Fruit fly (Drosophila melanogaster): ENCODE data around the gene eyg.

eyg gene

dm6 chr3L:12501249-12501648 lies 33.4 kb upstream of the eyg start, which contains the start of the genes CG10638 and CG10681:
Gene CG10638 (minus strand): TSS chr3L:12501311.
Gene CG10681 (plus strand): TSS chr3L:12501513.
- TF ChIP-seq CG11398 (GFP tag; optimal IDR thresholded peaks at IDR 0.05): no peak
- peak; percentile 16 for TF ChIP-seq CG13624 (GFP tag; optimal IDR thresholded peaks at IDR 0.05)
- peak; percentile 49 for TF ChIP-seq CG8924 (tag; optimal IDR thresholded peaks at IDR 0.05)
- peak; percentile 23 for TF ChIP-seq CG3281 (GFP tag; optimal IDR thresholded peaks at IDR 0.05)
- peak; percentile 28 for TF ChIP-seq tap (tag; optimal IDR thresholded peaks at IDR 0.05)
- no peak for TF ChIP-seq fd64A (GFP tag; optimal IDR thresholded peaks at IDR 0.05)
- no peak for TF ChIP-seq her (GFP tag; optimal IDR thresholded peaks at IDR 0.05)
- TF ChIP-seq CG14667 (GFP tag; IDR thresholded peaks at IDR 0.05): no peak
- TF ChIP-seq CG18476 (GFP tag; optimal IDR thresholded peaks at IDR 0.05): peak; percentile 53
- no peak for TF ChIP-seq ash1 (GFP tag; optimal IDR thresholded peaks at IDR 0.05)
- no peak for TF ChIP-seq Hr39 (optimal IDR thresholded peaks at IDR 0.05)
- TF ChIP-seq CG17802 (tag; optimal IDR thresholded peaks at IDR 0.05): no peak
- no peak for TF ChIP-seq CG17912 (GFP tag; optimal IDR thresholded peaks at IDR 0.05)
- no peak for TF ChIP-seq Kr (GFP tag; optimal IDR thresholded peaks at IDR 0.05)
- no peak for TF ChIP-seq CG4328 (GFP tag; optimal IDR thresholded peaks at IDR 0.05)
- TF ChIP-seq CG7556 (GFP tag; optimal IDR thresholded peaks at IDR 0.05): peak; percentile 17
- TF ChIP-seq maf-S (GFP tag; optimal IDR thresholded peaks at IDR 0.05): no peak
- peak; percentile 40 for TF ChIP-seq scrt (GFP tag; optimal IDR thresholded peaks at IDR 0.05)
- TF ChIP-seq CG11456 (GFP tag; IDR thresholded peaks at IDR 0.05): no peak
- TF ChIP-seq zfh2 (GFP tag; optimal IDR thresholded peaks at IDR 0.05): peak; percentile 11
- peak; percentile 56 for TF ChIP-seq Vsx1 (GFP tag; optimal IDR thresholded peaks at IDR 0.05)
- TF ChIP-seq CG16863 (GFP tag; optimal IDR thresholded peaks at IDR 0.05): peak; percentile 18
- TF ChIP-seq Ada2b (GFP tag; IDR thresholded peaks at IDR 0.05): no peak
- no peak for TF ChIP-seq yki (optimal IDR thresholded peaks at IDR 0.05)
- peak; percentile 97 for TF ChIP-seq sqz (GFP tag; optimal IDR thresholded peaks at IDR 0.05)
- no peak for TF ChIP-seq Poxn (GFP tag; IDR thresholded peaks at IDR 0.05)
- no peak for TF ChIP-seq hbn (GFP tag; IDR thresholded peaks at IDR 0.05; ENCODE audit: partially characterized antibody)
- TF ChIP-seq CG3726 (GFP tag; IDR thresholded peaks at IDR 0.05): no peak
- TF ChIP-seq sens-2 (GFP tag; IDR thresholded peaks at IDR 0.05): no peak
- TF ChIP-seq CG10565 (GFP tag; optimal IDR thresholded peaks at IDR 0.05): no peak
- TF ChIP-seq HHEX (GFP tag; optimal IDR thresholded peaks at IDR 0.05): no peak
- peak; percentile 30 for TF ChIP-seq CG18011 (GFP tag; optimal IDR thresholded peaks at IDR 0.05)
- peak; percentile 5 for TF ChIP-seq vfl (GFP tag; optimal IDR thresholded peaks at IDR 0.05)
- no peak for TF ChIP-seq fd96Cb (tag; optimal IDR thresholded peaks at IDR 0.05)
- TF ChIP-seq CG14860 (GFP tag; IDR thresholded peaks at IDR 0.05; ENCODE audit: partially characterized antibody): no peak
- peak; percentile 43 for TF ChIP-seq B-H2 (GFP tag; optimal IDR thresholded peaks at IDR 0.05)
- no peak for TF ChIP-seq MESR4 (GFP tag; optimal IDR thresholded peaks at IDR 0.05)
- TF ChIP-seq zen (tag; optimal IDR thresholded peaks at IDR 0.05): peak; percentile 8
- TF ChIP-seq org-1 (GFP tag; optimal IDR thresholded peaks at IDR 0.05): no peak
- TF ChIP-seq Scr (GFP tag; IDR thresholded peaks at IDR 0.05; ENCODE audit: partially characterized antibody): 0 out of 2 replicates have a peak, but pooled peaks have one; percentile 11
- TF ChIP-seq Ptx1 (GFP tag; IDR thresholded peaks at IDR 0.05): 0 out of 2 replicates have a peak, but pooled peaks have one; percentile 16
- peak; percentile 9 for TF ChIP-seq CG10543 (GFP tag; optimal IDR thresholded peaks at IDR 0.05)
- peak; percentile 55 for TF ChIP-seq nmo (GFP tag; optimal IDR thresholded peaks at IDR 0.05)
- no peak for TF ChIP-seq CG7987 (GFP tag; optimal IDR thresholded peaks at IDR 0.05)
- no peak for TF ChIP-seq kah (GFP tag; optimal IDR thresholded peaks at IDR 0.05)
- no peak for TF ChIP-seq D19B (GFP tag; optimal IDR thresholded peaks at IDR 0.05)
- peak; percentile 59 for TF ChIP-seq gcm (GFP tag; optimal IDR thresholded peaks at IDR 0.05)
- TF ChIP-seq CG8944 (GFP tag; optimal IDR thresholded peaks at IDR 0.05): no peak
- TF ChIP-seq CG9932 (GFP tag; IDR thresholded peaks at IDR 0.05): peak; percentile 62
- peak; percentile 27 for TF ChIP-seq ind (GFP tag; optimal IDR thresholded peaks at IDR 0.05)
- peak; percentile 64 for TF ChIP-seq row (GFP tag; IDR thresholded peaks at IDR 0.05)
- peak; percentile 53 for TF ChIP-seq Sox100B (GFP tag; optimal IDR thresholded peaks at IDR 0.05)
